ENCODE assay signal across 3 fruit fly cellular contexts in the genomic region with DNA sequence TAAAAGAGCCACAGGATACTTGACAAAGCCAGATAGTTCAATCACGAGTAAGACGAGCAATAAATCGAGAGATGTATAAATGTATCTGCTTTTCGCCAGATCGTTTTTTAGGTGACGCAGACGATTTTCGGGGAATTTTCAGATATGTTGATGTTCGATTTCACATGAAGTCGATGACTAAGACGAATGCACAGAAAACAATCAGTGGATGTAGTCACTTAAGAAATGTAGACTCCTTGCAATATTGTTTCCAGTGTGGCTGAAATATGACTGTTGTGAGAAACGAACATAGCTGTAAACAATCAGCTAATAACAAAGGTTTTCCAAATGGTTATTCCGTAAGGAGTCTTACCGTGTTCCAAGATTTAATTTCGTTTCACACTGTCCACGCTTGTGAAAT.
A peak's percentile ranks its signal among the peaks of the same experiment; 100 is the strongest.
TF ChIP-seq lines count a peak whose summit lies in the region.

No protein-coding gene starts in this region.

- no peak for TF ChIP-seq CTCF in whole organism, embryonic (GFP tag; optimal IDR thresholded peaks at IDR 0.05; lab: Kevin White, UChicago)

TF ChIP-seq in whole organism, embryonic, 481 proteins besides CTCF, POLR2A, EP300 and RAD21:
- no peak for TF ChIP-seq CG15514 (GFP tag; optimal IDR thresholded peaks at IDR 0.05; lab: Kevin White, UChicago)
- peak; percentile 73 for TF ChIP-seq zf30C (GFP tag; optimal IDR thresholded peaks at IDR 0.05; lab: Kevin White, UChicago)
- peak in 1 of 2 experiments; percentile 2 for TF ChIP-seq eve (GFP tag; optimal IDR thresholded peaks at IDR 0.05; lab: Kevin White, UChicago)
- TF ChIP-seq CG18011 (GFP tag; optimal IDR thresholded peaks at IDR 0.05; lab: Kevin White, UChicago), result no peak
- peak; percentile 67 for TF ChIP-seq Med (GFP tag; lab: Kevin White, UChicago)
- peak; percentile 13 for TF ChIP-seq sens (GFP tag; lab: Kevin White, UChicago)
- no peak for TF ChIP-seq CG12942 (GFP tag; optimal IDR thresholded peaks at IDR 0.05; lab: Kevin White, UChicago)

TF ChIP-seq in whole organism, prepupa, 60 proteins besides CTCF, POLR2A, EP300 and RAD21:
- TF ChIP-seq achi (GFP tag; optimal IDR thresholded peaks at IDR 0.05; lab: Kevin White, UChicago) (no peak), dsx (GFP tag; optimal IDR thresholded peaks at IDR 0.05; lab: Kevin White, UChicago; ENCODE audit: poor library complexity, severe bottlenecking) (no peak), Eip78C (GFP tag; lab: Kevin White, UChicago) (peak; percentile 54), Met (GFP tag; optimal IDR thresholded peaks at IDR 0.05; lab: Kevin White, UChicago) (peak; percentile 11), Hr39 (GFP tag; optimal IDR thresholded peaks at IDR 0.05; lab: Kevin White, UChicago) (peak; percentile 6), Hr4 (GFP tag; optimal IDR thresholded peaks at IDR 0.05; lab: Kevin White, UChicago) (no peak), ss (GFP tag; optimal IDR thresholded peaks at IDR 0.05; lab: Kevin White, UChicago) (no peak), CG32006 (GFP tag; optimal IDR thresholded peaks at IDR 0.05; lab: Kevin White, UChicago) (no peak)

TF ChIP-seq in whole organism, wandering third instar larva, 38 proteins besides CTCF, POLR2A, EP300 and RAD21:
- TF ChIP-seq dsf (GFP tag; optimal IDR thresholded peaks at IDR 0.05; lab: Kevin White, UChicago; ENCODE audit: borderline replicate concordance) (no peak), Rel (GFP tag; optimal IDR thresholded peaks at IDR 0.05; lab: Kevin White, UChicago) (no peak), Rel (tag; optimal IDR thresholded peaks at IDR 0.05; lab: Kevin White, UChicago) (peak; percentile 42)
TF ChIP-seq in whole organism, wandering third instar larva: peak in this region for 1.
